Worm (Caenorhabditis elegans): ENCODE results near the gene Y46G5A.38.
A peak's percentile ranks its signal among the peaks of the same experiment; 100 is the strongest.

Gene Y46G5A.38

DNA sequence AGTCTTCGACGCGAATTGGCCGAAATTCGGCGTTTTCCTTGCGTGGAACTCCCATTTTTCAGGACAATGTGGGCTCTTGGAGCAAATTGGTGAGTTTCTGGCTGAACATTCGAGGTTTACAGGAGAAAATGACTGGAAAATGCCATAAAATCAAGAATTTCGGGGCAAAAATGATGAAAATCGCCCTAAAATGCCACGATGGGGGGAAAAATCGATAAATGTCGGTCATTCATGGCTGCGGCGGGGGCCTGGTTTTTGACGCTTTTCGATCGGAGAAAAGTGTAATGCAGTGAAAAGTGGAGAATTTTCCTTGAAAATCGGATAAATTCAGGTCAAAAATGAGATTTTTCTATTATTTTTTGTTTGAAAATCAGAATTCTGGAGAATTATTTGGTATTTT is 21.7 kb upstream of the Y46G5A.38 start, which contains the start of the genes Y46G5A.18 and Y46G5A.47:
Y46G5A.18 (minus strand) TSS at position 101 of the 400 bp plus-strand sequence.
Y46G5A.47 (minus strand) TSS at position 146 of the 400 bp plus-strand sequence.
- TF ChIP-seq mab-9 (GFP tag; IDR thresholded peaks at IDR 0.05) (no peak), nhr-76 (tag; optimal IDR thresholded peaks at IDR 0.05) (no peak)

DNA sequence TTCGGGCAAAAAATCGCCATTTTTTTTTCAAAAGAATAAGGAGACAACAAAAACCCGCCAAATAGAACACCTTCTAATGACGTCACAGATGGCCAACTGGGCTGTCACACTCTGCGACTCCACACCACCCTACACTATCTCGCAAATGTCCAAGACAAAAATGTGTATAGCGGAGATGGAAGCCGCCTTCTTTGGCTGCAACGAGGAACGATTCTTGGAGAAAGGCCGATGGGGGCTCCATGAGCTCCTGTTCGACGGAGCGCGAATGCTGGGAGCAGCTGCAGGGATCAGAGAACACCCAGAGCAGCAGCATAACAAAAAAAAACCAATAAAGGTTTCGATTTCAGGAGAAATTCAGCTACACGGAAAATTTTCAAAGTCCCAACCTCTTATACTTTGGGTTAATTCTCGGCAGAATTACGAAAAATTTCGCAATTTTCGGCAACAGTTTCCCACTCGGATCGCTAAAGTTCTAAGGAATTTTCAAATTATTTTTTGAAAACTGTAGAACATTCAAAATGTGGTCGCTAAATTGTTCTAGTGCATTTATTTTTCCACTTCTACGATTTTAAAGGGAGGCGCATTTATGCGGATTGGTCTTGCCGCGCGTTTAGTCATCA is 21.0 kb upstream of the Y46G5A.38 start:
- peak; percentile 51 for TF ChIP-seq nhr-71 (tag; optimal IDR thresholded peaks at IDR 0.05)
- peak in 1 of 2 experiments; percentile 6 for TF ChIP-seq mdl-1 (tag; optimal IDR thresholded peaks at IDR 0.05)
- peak; percentile 16 for TF ChIP-seq skn-1 (tag; optimal IDR thresholded peaks at IDR 0.05)
- peak; percentile 4 for TF ChIP-seq nhr-20 (tag; optimal IDR thresholded peaks at IDR 0.05)
- peak in 2 of 3 experiments; percentile 4 to 30 for TF ChIP-seq ceh-82 (tag; optimal IDR thresholded peaks at IDR 0.05)
- TF ChIP-seq dpl-1 (GFP tag; optimal IDR thresholded peaks at IDR 0.05), result peak in 2 of 3 experiments; percentile 15 to 57
- peak in 1 of 2 experiments; percentile 59 for TF ChIP-seq lin-35 (GFP tag; optimal IDR thresholded peaks at IDR 0.05)
- no peak for TF ChIP-seq ets-5 (GFP tag; IDR thresholded peaks at IDR 0.05)
- peak; percentile 54 for TF ChIP-seq nhr-47 (tag; optimal IDR thresholded peaks at IDR 0.05)
- TF ChIP-seq lsy-2 (tag; optimal IDR thresholded peaks at IDR 0.05), result peak; percentile 9 to 10
- peak; percentile 90 for TF ChIP-seq nhr-19 (GFP tag; conservative IDR thresholded peaks at IDR 0.05)
- TF ChIP-seq unc-86 (tag; optimal IDR thresholded peaks at IDR 0.05), result peak; percentile 60
- TF ChIP-seq Y116A8C.19 (tag; optimal IDR thresholded peaks at IDR 0.05; ENCODE audit: borderline replicate concordance), result no peak
- peak; percentile 41 for TF ChIP-seq swsn-7 (tag; optimal IDR thresholded peaks at IDR 0.05)
- peak; percentile 36 for TF ChIP-seq mep-1 (tag; optimal IDR thresholded peaks at IDR 0.05)
- TF ChIP-seq lin-14 (GFP tag; optimal IDR thresholded peaks at IDR 0.05), result peak; percentile 86
- peak; percentile 34 to 36 for TF ChIP-seq efl-1 (optimal IDR thresholded peaks at IDR 0.05)
- peak; percentile 31 to 55 for TF ChIP-seq efl-1 (GFP tag; optimal IDR thresholded peaks at IDR 0.05 in 1 of 2)
- peak in 1 of 2 experiments; percentile 2 for TF ChIP-seq ztf-11 (tag; optimal IDR thresholded peaks at IDR 0.05)
- peak; percentile 13 for TF ChIP-seq nhr-85 (tag)
- no peak for TF ChIP-seq ces-1 (GFP tag; optimal IDR thresholded peaks at IDR 0.05)
- TF ChIP-seq egl-13 (tag; optimal IDR thresholded peaks at IDR 0.05), result peak; percentile 35
- peak; percentile 15; the same call in 1 of the 2 replicates for TF ChIP-seq isw-1 (GFP tag; IDR thresholded peaks at IDR 0.05)
- TF ChIP-seq elt-3 (tag; optimal IDR thresholded peaks at IDR 0.05), result no peak
- peak; percentile 59 for TF ChIP-seq fkh-8 (tag; optimal IDR thresholded peaks at IDR 0.05)
- no peak for TF ChIP-seq fos-1 (tag; optimal IDR thresholded peaks at IDR 0.05)
- TF ChIP-seq lin-15B (tag; optimal IDR thresholded peaks at IDR 0.05), result peak; percentile 47
- TF ChIP-seq mef-2 (tag; optimal IDR thresholded peaks at IDR 0.05), result no peak
- TF ChIP-seq tbx-2 (tag; optimal IDR thresholded peaks at IDR 0.05), result peak; percentile 33
- peak; percentile 41 for TF ChIP-seq snu-23 (GFP tag; optimal IDR thresholded peaks at IDR 0.05)

DNA sequence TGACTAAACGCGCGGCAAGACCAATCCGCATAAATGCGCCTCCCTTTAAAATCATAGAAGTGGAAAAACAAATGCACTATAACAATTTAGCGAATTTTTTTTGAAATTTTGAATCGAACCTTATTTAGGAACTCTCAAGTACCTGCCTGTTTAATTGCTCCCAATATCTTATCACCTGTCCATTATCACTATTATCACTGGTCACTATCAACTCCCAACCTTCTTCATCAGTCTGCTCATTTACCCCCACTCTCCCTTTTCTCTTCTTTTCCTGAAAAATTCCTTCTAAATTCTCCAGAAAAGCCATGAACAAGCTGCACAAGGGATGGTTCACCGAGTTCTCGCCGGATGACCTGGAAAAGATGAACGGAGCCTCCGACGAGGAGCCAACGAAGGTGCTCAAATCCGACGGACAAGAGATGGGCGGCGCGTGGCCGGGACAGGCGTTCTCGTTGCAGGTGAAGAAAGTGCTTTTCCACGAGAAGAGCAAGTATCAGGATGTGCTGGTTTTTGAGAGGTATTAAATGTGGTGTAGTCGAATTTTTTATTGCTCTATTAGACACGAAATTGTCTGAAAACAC is 20.2 kb upstream of the Y46G5A.38 start, which contains the start of gene spds-1:
spds-1 (plus strand) TSS at position 298 of the 581 bp plus-strand sequence.
- TF ChIP-seq mab-9 (GFP tag; IDR thresholded peaks at IDR 0.05), result no peak

DNA sequence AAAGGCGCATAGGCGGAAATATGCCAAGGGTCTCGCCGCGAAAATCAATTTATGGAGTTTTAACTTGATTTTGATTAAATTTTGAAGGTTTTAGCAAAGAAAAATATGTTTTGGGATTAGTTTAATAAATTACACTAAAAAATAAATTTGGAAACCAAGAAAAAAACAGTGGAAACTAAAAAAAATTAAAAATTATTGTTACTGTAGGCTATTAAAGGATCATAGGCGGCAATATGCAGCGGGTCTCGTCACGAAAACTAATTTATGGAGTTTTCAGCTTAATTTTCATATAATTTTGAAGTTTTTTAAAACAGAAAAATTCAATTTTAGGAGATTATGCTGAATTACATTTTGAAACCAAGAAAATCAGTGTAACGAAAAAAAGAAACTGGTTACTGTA is 18.1 kb upstream of the Y46G5A.38 start:
- TF ChIP-seq dsc-1 (tag; optimal IDR thresholded peaks at IDR 0.05), result no peak
- TF ChIP-seq nhr-237 (tag; optimal IDR thresholded peaks at IDR 0.05), result no peak

DNA sequence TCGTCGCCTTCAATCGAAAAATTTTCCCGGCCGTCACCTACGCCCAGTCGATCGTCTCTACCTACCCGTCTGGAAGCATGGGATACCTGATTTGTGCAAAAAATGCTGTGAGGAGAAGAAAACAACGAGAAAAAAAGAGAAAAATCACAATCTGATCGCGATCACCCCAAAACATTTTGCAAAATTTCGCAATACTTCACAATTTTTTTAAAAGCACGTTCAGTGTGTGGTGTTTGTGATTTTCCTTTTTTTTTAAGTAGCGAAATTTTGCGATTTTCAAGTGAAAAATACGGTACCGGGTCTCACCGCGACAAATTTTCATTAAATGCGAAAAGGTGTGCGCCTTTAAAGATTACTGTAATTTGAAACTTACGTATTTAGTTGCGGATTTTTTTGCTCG is 17.1 kb upstream of the Y46G5A.38 start:
- TF ChIP-seq mep-1 (tag; optimal IDR thresholded peaks at IDR 0.05), result no peak
- no peak for TF ChIP-seq nhr-77 (tag; optimal IDR thresholded peaks at IDR 0.05)
- no peak for TF ChIP-seq aha-1 (tag; optimal IDR thresholded peaks at IDR 0.05)
- TF ChIP-seq mab-9 (GFP tag; IDR thresholded peaks at IDR 0.05), result no peak
- no peak for TF ChIP-seq nhr-71 (tag; optimal IDR thresholded peaks at IDR 0.05)
- TF ChIP-seq isw-1 (GFP tag; IDR thresholded peaks at IDR 0.05), result no peak
- TF ChIP-seq pax-3 (tag; optimal IDR thresholded peaks at IDR 0.05), result no peak
- TF ChIP-seq efl-1 (optimal IDR thresholded peaks at IDR 0.05), result no peak
- TF ChIP-seq efl-1 (GFP tag; optimal IDR thresholded peaks at IDR 0.05 in 1 of 2), result no peak
- TF ChIP-seq lin-39 (tag; optimal IDR thresholded peaks at IDR 0.05), result no peak
- no peak for TF ChIP-seq ces-1 (GFP tag; optimal IDR thresholded peaks at IDR 0.05)
- no peak for TF ChIP-seq ceh-82 (tag; optimal IDR thresholded peaks at IDR 0.05)
- no peak for TF ChIP-seq unc-62 (GFP tag; optimal IDR thresholded peaks at IDR 0.05)
- no peak for TF ChIP-seq dpl-1 (GFP tag; optimal IDR thresholded peaks at IDR 0.05)
